Worm (Caenorhabditis elegans): Measurements from ENCODE around the gene Y46G5A.23.

Y46G5A.23 gene

DNA sequence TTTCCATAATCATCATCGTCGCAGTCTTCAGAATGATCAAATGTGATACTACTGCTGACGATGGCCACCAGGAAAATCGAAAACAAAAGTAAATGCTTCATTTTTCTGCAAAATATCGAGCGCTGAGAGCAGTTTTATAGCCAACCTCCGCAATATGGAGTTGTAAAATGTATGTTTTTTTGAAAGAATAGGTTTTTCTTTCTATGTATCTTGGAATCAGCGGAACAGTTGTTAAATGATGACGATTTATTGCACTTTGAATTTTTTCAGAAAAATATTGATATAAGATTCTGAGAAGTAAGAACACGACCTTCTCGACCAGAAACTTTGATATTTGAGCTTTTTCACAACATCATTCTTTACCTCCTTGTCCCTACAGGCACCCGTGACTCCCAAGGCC, at the start of gene Y46G5A.23:
Y46G5A.23 (minus strand) TSS at position 101 of the 400 bp plus-strand sequence.
- TF ChIP-seq pes-1 (GFP tag; IDR thresholded peaks at IDR 0.05), result no peak

- TF ChIP-seq tra-4 (tag; optimal IDR thresholded peaks at IDR 0.05), result no peak
- no peak for TF ChIP-seq sea-1 (GFP tag; conservative IDR thresholded peaks at IDR 0.05)
- TF ChIP-seq ceh-13 (GFP tag; optimal IDR thresholded peaks at IDR 0.05), result no peak
- TF ChIP-seq pes-1 (GFP tag; IDR thresholded peaks at IDR 0.05), result no peak
Measured at ce11 chrII:12878071-12878668, 49.4 kb upstream of the Y46G5A.23 start, which contains the start of gene gsy-1. Gene gsy-1 (minus strand): TSS chrII:12878121.

- TF ChIP-seq tbx-11 (GFP tag; IDR thresholded peaks at IDR 0.05), result no peak
- TF ChIP-seq scrt-1 (GFP tag; IDR thresholded peaks at IDR 0.05), result no peak
- TF ChIP-seq tra-4 (tag; optimal IDR thresholded peaks at IDR 0.05), result no peak
- no peak for TF ChIP-seq ama-1 (optimal IDR thresholded peaks at IDR 0.05)
- TF ChIP-seq flt-1 (GFP tag; IDR thresholded peaks at IDR 0.05), result no peak
Measured at ce11 chrII:12866079-12866478, 37.3 kb upstream of the Y46G5A.23 start.

DNA sequence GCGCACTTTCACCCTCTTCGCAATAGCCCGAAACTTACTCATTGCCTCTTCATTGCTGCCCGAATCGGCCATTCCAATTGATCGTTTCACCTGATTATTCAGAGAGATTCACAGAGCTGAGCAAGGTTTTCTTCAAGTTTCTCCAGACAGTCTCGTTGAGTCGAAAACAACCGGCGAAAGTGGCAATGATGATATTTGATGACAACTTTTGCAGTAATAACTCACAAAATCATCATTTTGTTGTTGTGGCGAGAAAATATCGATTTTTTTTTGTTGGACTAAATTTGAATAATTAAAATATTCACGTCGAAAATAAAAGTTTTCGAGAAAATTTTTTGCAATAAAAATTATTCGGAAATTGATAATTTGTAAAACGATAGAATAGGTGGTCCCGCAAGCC, 36.8 kb upstream of the Y46G5A.23 start, which contains the start of gene snf-5:
snf-5 (minus strand) TSS at position 182 of the 400 bp plus-strand sequence.
- TF ChIP-seq ceh-13 (GFP tag; optimal IDR thresholded peaks at IDR 0.05), result no peak
- no peak for TF ChIP-seq hmg-4 (GFP tag; optimal IDR thresholded peaks at IDR 0.05)
- TF ChIP-seq tbx-11 (GFP tag; IDR thresholded peaks at IDR 0.05), result no peak
- TF ChIP-seq pes-1 (GFP tag; IDR thresholded peaks at IDR 0.05), result no peak
- no peak for TF ChIP-seq tra-4 (tag; optimal IDR thresholded peaks at IDR 0.05)
- TF ChIP-seq sea-1 (GFP tag; conservative IDR thresholded peaks at IDR 0.05), result no peak
- no peak for TF ChIP-seq ama-1 (optimal IDR thresholded peaks at IDR 0.05)

DNA sequence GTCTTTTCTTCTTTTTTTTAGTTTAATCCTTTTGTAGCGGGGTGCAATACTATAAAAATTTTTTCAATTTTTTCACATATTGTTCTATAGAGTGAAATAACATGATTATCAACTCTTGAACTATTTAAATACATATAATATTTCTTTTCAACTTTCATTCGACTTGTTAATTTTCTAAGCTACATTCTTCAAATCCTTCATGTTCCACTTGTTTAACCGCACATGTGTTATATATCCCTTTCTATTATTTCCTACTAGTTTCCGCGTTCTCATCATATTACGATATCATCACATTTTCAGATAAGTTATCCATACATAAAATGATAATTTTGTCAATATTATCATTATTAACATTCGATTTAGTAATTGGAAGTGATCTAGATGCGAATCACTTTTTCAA, 27.1 kb upstream of the Y46G5A.23 start, which contains the start of gene Y46G5A.29:
Y46G5A.29 (plus strand) TSS at position 301 of the 400 bp plus-strand sequence.
- TF ChIP-seq B0310.2 (tag; optimal IDR thresholded peaks at IDR 0.05), result no peak
- no peak for TF ChIP-seq tbx-37 (GFP tag; conservative IDR thresholded peaks at IDR 0.05)
- TF ChIP-seq tra-4 (tag; optimal IDR thresholded peaks at IDR 0.05), result no peak
- TF ChIP-seq aly-1 (tag; optimal IDR thresholded peaks at IDR 0.05), result no peak
- TF ChIP-seq flt-1 (GFP tag; IDR thresholded peaks at IDR 0.05), result no peak
- no peak for TF ChIP-seq ceh-36 (tag; optimal IDR thresholded peaks at IDR 0.05)
- no peak for TF ChIP-seq pes-1 (GFP tag; IDR thresholded peaks at IDR 0.05)
- TF ChIP-seq sea-1 (GFP tag; conservative IDR thresholded peaks at IDR 0.05), result no peak
- TF ChIP-seq ceh-13 (GFP tag; optimal IDR thresholded peaks at IDR 0.05), result no peak
- no peak for TF ChIP-seq scrt-1 (GFP tag; IDR thresholded peaks at IDR 0.05)
- no peak for TF ChIP-seq F13C5.2 (tag; optimal IDR thresholded peaks at IDR 0.05)

ce11 chrII:12850129-12850528, 21.4 kb upstream of the Y46G5A.23 start, which contains the start of gene Y46G5A.28:
Gene Y46G5A.28 (plus strand): TSS chrII:12850429.
- TF ChIP-seq tbx-37 (GFP tag; conservative IDR thresholded peaks at IDR 0.05) (no peak), ceh-13 (GFP tag; optimal IDR thresholded peaks at IDR 0.05) (no peak), F13C5.2 (tag; optimal IDR thresholded peaks at IDR 0.05) (no peak), hmg-4 (GFP tag; optimal IDR thresholded peaks at IDR 0.05) (no peak), ama-1 (optimal IDR thresholded peaks at IDR 0.05) (no peak), flt-1 (GFP tag; IDR thresholded peaks at IDR 0.05) (no peak), ets-7 (tag; optimal IDR thresholded peaks at IDR 0.05) (no peak), sea-1 (GFP tag; conservative IDR thresholded peaks at IDR 0.05) (no peak), hmbx-1 (tag; optimal IDR thresholded peaks at IDR 0.05) (no peak), tbx-11 (GFP tag; IDR thresholded peaks at IDR 0.05) (no peak), B0310.2 (tag; optimal IDR thresholded peaks at IDR 0.05) (no peak), hnd-1 (tag; optimal IDR thresholded peaks at IDR 0.05) (no peak), aly-1 (tag; optimal IDR thresholded peaks at IDR 0.05) (no peak), tra-4 (tag; optimal IDR thresholded peaks at IDR 0.05) (no peak)

DNA sequence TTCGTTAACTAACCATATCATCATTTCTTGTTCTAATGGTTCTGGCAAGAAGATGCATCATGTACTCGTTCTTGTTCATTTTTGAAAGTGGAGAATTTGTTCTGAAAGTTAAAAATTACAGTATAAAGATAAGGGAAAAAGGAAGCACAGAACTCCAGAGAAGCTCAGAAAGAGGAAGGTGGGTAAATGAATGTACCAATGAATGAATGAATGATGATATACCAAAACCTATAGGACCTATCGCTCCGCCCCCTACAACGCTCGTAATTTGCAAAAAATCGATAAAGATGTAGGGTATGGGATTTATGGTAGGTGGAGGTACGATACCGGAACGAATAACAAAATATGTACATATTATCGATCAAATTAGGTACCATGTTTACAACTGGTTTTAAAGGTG, 19.0 kb upstream of the Y46G5A.23 start, which contains the start of gene pes-10:
pes-10 (minus strand) TSS at position 101 of the 400 bp plus-strand sequence.
- no peak for TF ChIP-seq ama-1 (optimal IDR thresholded peaks at IDR 0.05)
- no peak for TF ChIP-seq tra-4 (tag; optimal IDR thresholded peaks at IDR 0.05)
- TF ChIP-seq aly-1 (tag; optimal IDR thresholded peaks at IDR 0.05), result no peak
- no peak for TF ChIP-seq ceh-36 (tag; optimal IDR thresholded peaks at IDR 0.05)
- TF ChIP-seq F13C5.2 (tag; optimal IDR thresholded peaks at IDR 0.05), result no peak
- TF ChIP-seq hnd-1 (tag; optimal IDR thresholded peaks at IDR 0.05), result no peak
- no peak for TF ChIP-seq tbx-37 (GFP tag; conservative IDR thresholded peaks at IDR 0.05)
- no peak for TF ChIP-seq flt-1 (GFP tag; IDR thresholded peaks at IDR 0.05)
- TF ChIP-seq B0310.2 (tag; optimal IDR thresholded peaks at IDR 0.05), result no peak
- no peak for TF ChIP-seq scrt-1 (GFP tag; IDR thresholded peaks at IDR 0.05)
- no peak for TF ChIP-seq ceh-13 (GFP tag; optimal IDR thresholded peaks at IDR 0.05)
- no peak for TF ChIP-seq sea-1 (GFP tag; conservative IDR thresholded peaks at IDR 0.05)
- TF ChIP-seq hmg-4 (GFP tag; optimal IDR thresholded peaks at IDR 0.05), result no peak

- no peak for TF ChIP-seq hmg-4 (GFP tag; optimal IDR thresholded peaks at IDR 0.05)
- no peak for TF ChIP-seq tbx-11 (GFP tag; IDR thresholded peaks at IDR 0.05)
- no peak for TF ChIP-seq sea-1 (GFP tag; conservative IDR thresholded peaks at IDR 0.05)
- TF ChIP-seq tra-4 (tag; optimal IDR thresholded peaks at IDR 0.05), result no peak
- no peak for TF ChIP-seq tbx-37 (GFP tag; conservative IDR thresholded peaks at IDR 0.05)
- TF ChIP-seq B0310.2 (tag; optimal IDR thresholded peaks at IDR 0.05), result no peak
Measured at ce11 chrII:12840057-12840456, 11.3 kb upstream of the Y46G5A.23 start, which contains the start of gene lgc-35. Gene lgc-35 (minus strand): TSS chrII:12840157.
